Worm (Caenorhabditis elegans): ENCODE results near the gene lin-8.

DNA sequence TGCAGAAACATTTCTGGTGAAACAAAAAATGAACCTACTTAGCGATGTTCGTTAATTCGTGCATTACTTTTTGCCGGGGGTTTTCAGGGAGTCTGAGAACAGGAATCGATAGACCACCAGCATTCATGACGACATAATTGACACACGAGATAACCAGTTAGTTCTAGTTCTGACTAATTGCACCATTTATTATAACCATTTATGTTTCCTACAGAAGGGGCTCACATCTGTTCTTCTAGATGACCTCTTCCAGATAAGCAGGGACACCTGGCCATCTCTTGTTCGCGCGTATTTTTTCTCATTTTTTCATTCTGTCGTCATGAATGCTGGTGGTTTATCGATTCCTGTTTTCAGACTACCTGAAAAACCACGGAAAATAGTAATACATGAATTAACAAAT is 48.2 kb upstream of the lin-8 start, which contains the start of gene sdz-5:
- TF ChIP-seq ztf-29 (GFP tag; IDR thresholded peaks at IDR 0.05): no peak
- TF ChIP-seq med-1 (GFP tag; optimal IDR thresholded peaks at IDR 0.05; ENCODE audit: insufficient read depth): no peak
- TF ChIP-seq ref-1 (GFP tag; conservative IDR thresholded peaks at IDR 0.05): no peak
- TF ChIP-seq tab-1 (GFP tag; IDR thresholded peaks at IDR 0.05): no peak
- TF ChIP-seq klf-2 (GFP tag; conservative IDR thresholded peaks at IDR 0.05): no peak
